Fruit fly (Drosophila melanogaster) whole organism, embryonic: ENCODE data around the gene CG34171.

Experiments
- Aef1 ChIP-seq: fragments of 200-800 bp; sonication (Bioruptor generic); IDR thresholded peaks from 3 replicates; pipeline ENCODE4 v1.3.6; 2022; ENCODE audit warnings: missing biosample characterization, missing genetic modification characterization
- Bgb ChIP-seq: fragments of 200-800 bp; sonication (Bioruptor generic); IDR thresholded peaks from 2 replicates; pipeline ENCODE4 v1.3.6; 2022; ENCODE audit warnings: missing biosample characterization, missing genetic modification characterization; ENCODE audit not compliant: partially characterized antibody
- CG10147 ChIP-seq: fragments of 200-800 bp; sonication (Bioruptor generic); optimal IDR thresholded peaks from 2 replicates; lab custom pipeline; 2019; ENCODE audit warnings: missing biosample characterization, mild to moderate bottlenecking, missing genetic modification characterization, moderate library complexity
- CG10267 ChIP-seq: fragments of 200-800 bp; sonication (Bioruptor generic); optimal IDR thresholded peaks from 2 replicates; lab custom pipeline; 2018; ENCODE audit warnings: missing biosample characterization, mild to moderate bottlenecking, missing genetic modification characterization, moderate library complexity
- CG10321 ChIP-seq: fragments of 200-800 bp; sonication (Bioruptor generic); IDR thresholded peaks from 2 replicates; pipeline ENCODE4 v1.3.6; 2022; ENCODE audit warnings: missing biosample characterization, missing genetic modification characterization
- CG11093 ChIP-seq: fragments of 200-800 bp; sonication (Bioruptor generic); IDR thresholded peaks from 3 replicates; pipeline ENCODE4 v1.3.6; 2022; ENCODE audit warnings: missing biosample characterization, missing genetic modification characterization
- CG11504 ChIP-seq: fragments of 200-800 bp; sonication (Bioruptor generic); optimal IDR thresholded peaks from 3 replicates; lab custom pipeline; 2019; ENCODE audit warnings: missing biosample characterization, mild to moderate bottlenecking, missing genetic modification characterization, moderate library complexity
- CG16779 ChIP-seq: fragments of 200-800 bp; sonication (Bioruptor generic); IDR thresholded peaks from 2 replicates; pipeline ENCODE4 v1.3.6; 2022; ENCODE audit warnings: missing biosample characterization, missing genetic modification characterization
- CG17359 ChIP-seq: fragments of 200-800 bp; sonication (Bioruptor generic); optimal IDR thresholded peaks from 3 replicates; lab custom pipeline; 2018; ENCODE audit warnings: missing biosample characterization, mild to moderate bottlenecking, missing genetic modification characterization, moderate library complexity
- CG17829 ChIP-seq: fragments of 200-800 bp; optimal IDR thresholded peaks from 2 replicates; lab custom pipeline; 2019; ENCODE audit warnings: missing biosample characterization, mild to moderate bottlenecking, missing genetic modification characterization, moderate library complexity
- CG18599 ChIP-seq: fragments of 200-800 bp; sonication (Bioruptor generic); optimal IDR thresholded peaks from 3 replicates; lab custom pipeline; 2017; ENCODE audit warnings: missing biosample characterization, missing genetic modification characterization, mild to moderate bottlenecking, moderate library complexity, missing genetic modification reagents
- CG2199 ChIP-seq: fragments of 200-800 bp; sonication (Bioruptor generic); IDR thresholded peaks from 3 replicates; pipeline ENCODE4 v1.3.6; 2022; ENCODE audit warnings: missing biosample characterization, missing genetic modification characterization
- CG31224 ChIP-seq: fragments of 200-800 bp; sonication (Bioruptor generic); IDR thresholded peaks from 2 replicates; pipeline ENCODE4 v1.3.6; 2022; ENCODE audit warnings: missing biosample characterization, missing genetic modification characterization
- CG33213 ChIP-seq: fragments of 200-800 bp; sonication (Bioruptor generic); optimal IDR thresholded peaks from 3 replicates; lab custom pipeline; 2016; ENCODE audit warnings: missing biosample characterization, missing genetic modification characterization
- CG34376 ChIP-seq: fragments of 200-800 bp; sonication (Bioruptor generic); optimal IDR thresholded peaks from 2 replicates; lab custom pipeline; 2018; ENCODE audit warnings: missing biosample characterization, mild to moderate bottlenecking, missing genetic modification characterization
- CG34422 ChIP-seq: fragments of 200-800 bp; sonication (Bioruptor generic); IDR thresholded peaks from 3 replicates; pipeline ENCODE4 v1.3.6; 2022; ENCODE audit warnings: missing biosample characterization, missing genetic modification characterization
- CG4730 ChIP-seq: fragments of 200-800 bp; sonication (Bioruptor generic); IDR thresholded peaks from 2 replicates; pipeline ENCODE4 v1.3.6; 2022; ENCODE audit warnings: missing biosample characterization, missing genetic modification characterization
- CG7928 ChIP-seq: fragments of 200-800 bp; sonication (Bioruptor generic); optimal IDR thresholded peaks from 2 replicates; lab custom pipeline; 2017; ENCODE audit warnings: missing biosample characterization, mild to moderate bottlenecking, missing genetic modification characterization
- CG8924 ChIP-seq: fragments of 200-800 bp; optimal IDR thresholded peaks from 3 replicates; lab custom pipeline; 2019; ENCODE audit warnings: missing biosample characterization, mild to moderate bottlenecking, missing genetic modification characterization, moderate library complexity
- CG9609 ChIP-seq: fragments of 200-800 bp; sonication (Bioruptor generic); optimal IDR thresholded peaks from 3 replicates; lab custom pipeline; 2016; ENCODE audit warnings: missing biosample characterization, missing genetic modification characterization
- Dek ChIP-seq: fragments of 200-800 bp; sonication (Bioruptor generic); optimal IDR thresholded peaks from 3 replicates; lab custom pipeline; 2019; ENCODE audit warnings: missing biosample characterization, mild to moderate bottlenecking, missing genetic modification characterization, moderate library complexity
- Dip3 ChIP-seq: fragments of 200-800 bp; sonication (Bioruptor generic); optimal IDR thresholded peaks from 3 replicates; lab custom pipeline; 2016; ENCODE audit warnings: missing biosample characterization, missing genetic modification characterization
- Ets65A ChIP-seq: fragments of 200-800 bp; sonication (Bioruptor generic); peaks from one replicate; lab custom pipeline; 2016; ENCODE audit warnings: missing biosample characterization, missing genetic modification characterization
- GATAe ChIP-seq: fragments of 200-800 bp; sonication (Bioruptor generic); conservative IDR thresholded peaks from 2 replicates; pipeline ENCODE4 v1.3.6; 2022; ENCODE audit warnings: missing biosample characterization, missing genetic modification characterization
- HLH3B ChIP-seq: fragments of 200-800 bp; sonication (Bioruptor generic); IDR thresholded peaks from 2 replicates; pipeline ENCODE4 v1.3.6; 2022; ENCODE audit warnings: missing biosample characterization, missing genetic modification characterization
- HLHmδ ChIP-seq: fragments of 200-800 bp; sonication (Bioruptor generic); optimal IDR thresholded peaks from 2 replicates; lab custom pipeline; 2018; ENCODE audit warnings: missing biosample characterization, mild to moderate bottlenecking, missing genetic modification characterization, moderate library complexity
- Mes4 ChIP-seq: fragments of 200-800 bp; sonication (Bioruptor generic); optimal IDR thresholded peaks from 2 replicates; lab custom pipeline; 2016; ENCODE audit warnings: missing biosample characterization, missing genetic modification characterization
- Nf-YC ChIP-seq: fragments of 200-800 bp; optimal IDR thresholded peaks from 3 replicates; lab custom pipeline; 2019; ENCODE audit warnings: missing biosample characterization, mild to moderate bottlenecking, missing genetic modification characterization, moderate library complexity
- Opbp ChIP-seq: fragments of 200-800 bp; sonication (Bioruptor generic); IDR thresholded peaks from 3 replicates; pipeline ENCODE4 v1.3.6; 2022; ENCODE audit warnings: missing biosample characterization, missing genetic modification characterization; ENCODE audit not compliant: partially characterized antibody
- al ChIP-seq: fragments of 200-800 bp; sonication (Bioruptor generic); IDR thresholded peaks from 2 replicates; pipeline ENCODE4 v1.3.6; 2022; ENCODE audit warnings: missing biosample characterization, missing genetic modification characterization
- ara ChIP-seq: fragments of 200-800 bp; sonication (Bioruptor generic); IDR thresholded peaks from 2 replicates; pipeline ENCODE4 v1.3.6; 2022; ENCODE audit warnings: missing biosample characterization, missing genetic modification characterization
- bsh ChIP-seq, 2 experiments: fragments of 200-800 bp; sonication (Bioruptor generic); optimal IDR thresholded peaks; 2 replicates each; lab custom pipeline; 2017 to 2018; ENCODE audit warnings: mild to moderate bottlenecking in 2 of 2, missing biosample characterization in 2 of 2, missing genetic modification characterization in 2 of 2, moderate library complexity in 1 of 2
- cas ChIP-seq: fragments of 200-800 bp; sonication (Bioruptor generic); IDR thresholded peaks from 2 replicates; pipeline ENCODE4 v1.3.6; 2022; ENCODE audit warnings: missing biosample characterization, missing genetic modification characterization
- chm ChIP-seq: fragments of 200-800 bp; sonication (Bioruptor generic); IDR thresholded peaks from 2 replicates; pipeline ENCODE4 v1.3.6; 2022; ENCODE audit warnings: missing biosample characterization, missing genetic modification characterization
- eve ChIP-seq, 2 experiments: fragments of >200 bp; optimal IDR thresholded peaks; 2 replicates each; lab custom pipeline; 2017; ENCODE audit warnings: missing biosample characterization in 2 of 2, missing genetic modification characterization in 2 of 2
- hth ChIP-seq: fragments of >200 bp; optimal IDR thresholded peaks from 2 replicates; lab custom pipeline; 2017; ENCODE audit warnings: inconsistent platforms
- jigr1 ChIP-seq: fragments of 200-800 bp; sonication (Bioruptor generic); IDR thresholded peaks from 3 replicates; pipeline ENCODE4 v1.3.6; 2022; ENCODE audit warnings: missing biosample characterization, missing genetic modification characterization
- jing ChIP-seq: fragments of 200-800 bp; sonication (Bioruptor generic); optimal IDR thresholded peaks from 2 replicates; lab custom pipeline; 2018; ENCODE audit warnings: missing biosample characterization, mild to moderate bottlenecking, missing genetic modification characterization
- lov ChIP-seq, 2 experiments: fragments of 200-800 bp in 1 of 2; fragments of >200 bp in 1 of 2; sonication (Bioruptor generic) in 1 of 2; IDR thresholded peaks in 1 of 2; optimal IDR thresholded peaks in 1 of 2; 2 replicates in 1 of 2; 3 replicates in 1 of 2; pipeline versions ENCODE4 v1.3.6 to Lab custom; 2017 to 2022; ENCODE audit warnings: missing biosample characterization in 1 of 2, missing genetic modification characterization in 1 of 2
- nerfin-1 ChIP-seq: fragments of 200-800 bp; sonication (Bioruptor generic); optimal IDR thresholded peaks from 3 replicates; lab custom pipeline; 2019; ENCODE audit warnings: missing biosample characterization, mild to moderate bottlenecking, missing genetic modification characterization, moderate library complexity
- odd ChIP-seq: fragments of 200-800 bp; sonication (Bioruptor generic); optimal IDR thresholded peaks from 2 replicates; lab custom pipeline; 2017; ENCODE audit warnings: missing biosample characterization, mild to moderate bottlenecking, missing genetic modification characterization
- org-1 ChIP-seq: fragments of 200-800 bp; sonication (Bioruptor generic); optimal IDR thresholded peaks from 2 replicates; lab custom pipeline; 2017; ENCODE audit warnings: missing biosample characterization, missing genetic modification characterization
- otp ChIP-seq: fragments of 200-800 bp; sonication (Bioruptor generic); IDR thresholded peaks from 3 replicates; pipeline ENCODE4, ENCODE4 v1.3.6; 2022; ENCODE audit warnings: missing biosample characterization, missing genetic modification characterization
- pho ChIP-seq: fragments of 200-800 bp; sonication (Bioruptor generic); optimal IDR thresholded peaks from 2 replicates; lab custom pipeline; 2016; ENCODE audit warnings: missing biosample characterization, missing genetic modification characterization
- prd ChIP-seq, 3 experiments: fragments of >200 bp in 2 of 3; fragments of 200-800 bp in 1 of 3; sonication (Bioruptor generic) in 1 of 3; optimal IDR thresholded peaks in 2 of 3; IDR thresholded peaks in 1 of 3; 2 replicates in 2 of 3; 3 replicates in 1 of 3; pipeline versions ENCODE4 v1.3.6 to Lab custom; 2017 to 2022; ENCODE audit warnings: missing biosample characterization in 1 of 3, missing genetic modification characterization in 1 of 3
- schlank ChIP-seq: fragments of 200-800 bp; sonication (Bioruptor generic); optimal IDR thresholded peaks from 2 replicates; lab custom pipeline; 2018; ENCODE audit warnings: missing biosample characterization, mild to moderate bottlenecking, missing genetic modification characterization
- sens-2 ChIP-seq: fragments of 200-800 bp; sonication (Bioruptor generic); IDR thresholded peaks from 2 replicates; pipeline ENCODE4 v1.3.6; 2022; ENCODE audit warnings: missing biosample characterization, missing genetic modification characterization
- twi ChIP-seq: fragments of 200-800 bp; optimal IDR thresholded peaks from 2 replicates; lab custom pipeline; 2019; ENCODE audit warnings: missing biosample characterization, mild to moderate bottlenecking, missing genetic modification characterization, moderate library complexity
- vvl ChIP-seq: fragments of 200-800 bp; sonication (Bioruptor generic); IDR thresholded peaks from 2 replicates; pipeline ENCODE4 v1.3.6; 2022; ENCODE audit warnings: missing biosample characterization, missing genetic modification characterization
- zen ChIP-seq: fragments of 200-800 bp; sonication (Bioruptor generic); optimal IDR thresholded peaks from 3 replicates; lab custom pipeline; 2018; ENCODE audit warnings: missing biosample characterization, mild to moderate bottlenecking, missing genetic modification characterization, moderate library complexity

Gene CG34171

DNA sequence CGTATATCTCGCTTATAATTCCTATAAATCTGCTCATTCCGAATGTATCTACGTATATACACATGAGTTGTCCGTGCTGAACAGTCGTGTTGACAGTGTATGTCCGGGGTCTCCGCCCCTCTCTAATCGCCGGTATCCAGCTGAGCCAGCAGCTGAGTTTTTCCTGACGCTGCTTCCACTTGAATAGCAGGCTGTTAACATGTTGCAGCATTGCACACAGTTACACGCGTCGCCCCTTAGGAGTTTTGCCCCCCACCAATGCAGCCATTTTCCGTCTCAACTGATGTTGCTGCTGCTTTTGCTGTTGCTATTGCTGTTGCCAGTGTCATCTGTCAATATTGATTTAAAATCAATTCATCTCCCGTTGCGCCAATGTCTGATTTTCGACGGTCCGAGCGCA lies 17.2 kb upstream of the CG34171 start (continued):
- peak; percentile 63 for TF ChIP-seq CG11504 (tag; lab: Kevin White, UChicago)
- TF ChIP-seq zen (tag; lab: Kevin White, UChicago), result peak; percentile 48
- TF ChIP-seq lov (optimal IDR thresholded peaks at IDR 0.05; lab: Kevin White, UChicago), result no peak
- no peak for TF ChIP-seq lov (GFP tag; IDR thresholded peaks at IDR 0.05; lab: Robert Waterston, UW)
- no peak for TF ChIP-seq bsh (GFP tag; optimal IDR thresholded peaks at IDR 0.05; lab: Kevin White, UChicago)
- no peak for TF ChIP-seq Bgb (GFP tag; lab: Robert Waterston, UW)
- TF ChIP-seq GATAe (GFP tag; lab: Robert Waterston, UW), result no peak
- peak; percentile 17 for TF ChIP-seq HLHmδ (GFP tag; lab: Kevin White, UChicago)
- TF ChIP-seq CG8924 (tag; lab: Kevin White, UChicago), result no peak
- peak; percentile 97 for TF ChIP-seq twi (tag; lab: Kevin White, UChicago)
- TF ChIP-seq CG18599 (GFP tag; lab: Kevin White, UChicago), result no peak
- no peak for TF ChIP-seq CG11093 (GFP tag; lab: Robert Waterston, UW)
- no peak for TF ChIP-seq prd (optimal IDR thresholded peaks at IDR 0.05; lab: Kevin White, UChicago)
- TF ChIP-seq prd (GFP tag; IDR thresholded peaks at IDR 0.05; lab: Robert Waterston, UW), result peak; percentile 28; the same call in 1 of the 3 replicates
- no peak for TF ChIP-seq cas (GFP tag; lab: Robert Waterston, UW)
- no peak for TF ChIP-seq vvl (GFP tag; lab: Robert Waterston, UW)
- no peak for TF ChIP-seq Dek (tag; lab: Kevin White, UChicago)
- TF ChIP-seq ara (GFP tag; lab: Robert Waterston, UW), result no peak
- TF ChIP-seq hth (lab: Kevin White, UChicago), result no peak
- TF ChIP-seq, all 482 proteins: peak for 6

DNA sequence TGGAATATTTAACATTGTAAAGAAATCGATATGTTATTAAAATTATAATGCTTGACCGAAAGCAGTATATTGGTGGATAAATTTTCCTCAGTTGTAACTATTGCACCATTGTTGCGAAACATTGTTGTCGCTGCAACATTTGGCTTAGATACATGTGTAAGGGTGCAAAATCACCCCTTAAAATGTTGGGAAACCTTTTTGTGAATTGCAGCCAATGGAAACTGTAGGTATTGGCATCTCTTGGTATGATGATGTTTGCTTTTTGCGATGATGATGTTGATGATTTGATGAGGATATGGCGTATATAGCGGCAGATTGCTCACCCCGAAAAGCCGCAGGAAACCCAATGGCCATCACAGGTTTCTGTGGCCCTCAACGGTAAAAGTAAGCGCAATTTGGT lies 14.0 kb upstream of the CG34171 start:
- TF ChIP-seq CG9609 (GFP tag; lab: Kevin White, UChicago) (no peak), jing (no peak), Dip3 (no peak), CG4730 (GFP tag; lab: Robert Waterston, UW) (no peak), CG17359 (tag; lab: Kevin White, UChicago) (no peak), CG34376 (no peak), nerfin-1 (tag; lab: Kevin White, UChicago) (peak; percentile 16), CG10147 (GFP tag; lab: Kevin White, UChicago) (no peak), otp (no peak), Opbp (GFP tag; lab: Robert Waterston, UW) (no peak), schlank (tag; lab: Kevin White, UChicago) (no peak), org-1 (GFP tag; lab: Kevin White, UChicago) (no peak), CG11504 (tag; lab: Kevin White, UChicago) (peak; percentile 97), CG2199 (peak; percentile 21; the same call in 1 of the 3 replicates), jigr1 (no peak), CG7928 (GFP tag; lab: Kevin White, UChicago) (no peak), cas (GFP tag; lab: Robert Waterston, UW) (no peak), chm (GFP tag; lab: Robert Waterston, UW) (no peak), Mes4 (GFP tag; lab: Kevin White, UChicago) (no peak), CG10321 (GFP tag; lab: Robert Waterston, UW) (no peak), CG31224 (GFP tag; lab: Robert Waterston, UW) (no peak), sens-2 (GFP tag; lab: Robert Waterston, UW) (no peak), pho (no peak), al (GFP tag; lab: Robert Waterston, UW) (no peak), odd (GFP tag; lab: Kevin White, UChicago) (no peak), CG33213 (GFP tag; lab: Kevin White, UChicago) (no peak), Nf-YC (tag; lab: Kevin White, UChicago) (peak; percentile 36), CG17829 (tag; lab: Kevin White, UChicago) (no peak), Aef1 (GFP tag; lab: Robert Waterston, UW) (no peak), eve (GFP tag; optimal IDR thresholded peaks at IDR 0.05; lab: Kevin White, UChicago) (peak in 1 of 2 experiments; percentile 14), CG16779 (GFP tag; lab: Robert Waterston, UW) (no peak), HLH3B (no peak), Ets65A (GFP tag; lab: Kevin White, UChicago) (peak; percentile 56), CG34422 (GFP tag; lab: Robert Waterston, UW) (no peak), CG10267 (tag; lab: Kevin White, UChicago) (no peak)
